Worm (Caenorhabditis elegans) whole organism, L3 larva: ENCODE data around the gene srtx-1.

Source experiments
- R02D3.7 ChIP-seq: fragments of 150-350 bp; optimal IDR thresholded peaks from 2 replicates; lab custom pipeline; 2014; ENCODE audit warnings: missing biosample characterization, missing genetic modification characterization
- aly-2 ChIP-seq: fragments of 150-350 bp; optimal IDR thresholded peaks from 2 replicates; lab custom pipeline; 2014; ENCODE audit warnings: missing biosample characterization, missing genetic modification characterization
- ama-1 ChIP-seq: fragments of 150-350 bp; optimal IDR thresholded peaks from 2 replicates; lab custom pipeline; 2018
- ceh-28 ChIP-seq: fragments of 150-350 bp; optimal IDR thresholded peaks from 2 replicates; lab custom pipeline; 2014; ENCODE audit warnings: missing biosample characterization, missing genetic modification reagents, missing genetic modification characterization
- daf-12 ChIP-seq: fragments of 150-350 bp; optimal IDR thresholded peaks from 2 replicates; lab custom pipeline; 2014; ENCODE audit warnings: missing biosample characterization, missing genetic modification reagents, missing genetic modification characterization
- egl-27 ChIP-seq: sonication (generic microtip); optimal IDR thresholded peaks from 4 replicates; lab custom pipeline; 2017; ENCODE audit warnings: missing biosample characterization, missing genetic modification reagents, missing genetic modification characterization
- egl-5 ChIP-seq: fragments of 150-350 bp; optimal IDR thresholded peaks from 2 replicates; lab custom pipeline; 2017; ENCODE audit warnings: missing biosample characterization, missing genetic modification reagents, missing genetic modification characterization, inconsistent platforms
- elt-1 ChIP-seq: fragments of 150-350 bp; optimal IDR thresholded peaks from 2 replicates; lab custom pipeline; 2014; ENCODE audit warnings: missing biosample characterization, missing genetic modification characterization
- elt-2 ChIP-seq: sonication (generic microtip); optimal IDR thresholded peaks from 2 replicates; lab custom pipeline; 2016; ENCODE audit warnings: missing genetic modification reagents, mild to moderate bottlenecking, missing genetic modification characterization, missing compliant biosample characterization
- eor-1 ChIP-seq, 2 experiments: fragments of 150-350 bp; optimal IDR thresholded peaks; 2 replicates each; lab custom pipeline; 2014 to 2018; ENCODE audit warnings: missing biosample characterization in 2 of 2, missing genetic modification characterization in 2 of 2
- fkh-10 ChIP-seq: sonication (generic microtip); optimal IDR thresholded peaks from 2 replicates; lab custom pipeline; 2017; ENCODE audit warnings: missing biosample characterization, missing genetic modification reagents, missing genetic modification characterization
- fkh-2 ChIP-seq: fragments of 150-350 bp; optimal IDR thresholded peaks from 2 replicates; lab custom pipeline; 2014; ENCODE audit warnings: missing biosample characterization, missing genetic modification reagents, missing genetic modification characterization
- hmg-11 ChIP-seq: sonication (generic microtip); optimal IDR thresholded peaks from 2 replicates; lab custom pipeline; 2016; ENCODE audit warnings: missing genetic modification characterization, missing compliant biosample characterization
- jun-1 ChIP-seq: fragments of 150-350 bp; optimal IDR thresholded peaks from 2 replicates; lab custom pipeline; 2014; ENCODE audit warnings: missing biosample characterization, missing genetic modification reagents, missing genetic modification characterization
- lin-15B ChIP-seq: fragments of 150-350 bp; optimal IDR thresholded peaks from 2 replicates; lab custom pipeline; 2014; ENCODE audit warnings: missing biosample characterization, missing genetic modification characterization
- lin-39 ChIP-seq: fragments of 150-350 bp; optimal IDR thresholded peaks from 2 replicates; lab custom pipeline; 2018; ENCODE audit warnings: missing biosample characterization, missing genetic modification reagents, missing genetic modification characterization
- lsy-12 ChIP-seq: sonication (generic microtip); optimal IDR thresholded peaks from 2 replicates; lab custom pipeline; 2016; ENCODE audit warnings: mild to moderate bottlenecking, missing genetic modification characterization, missing compliant biosample characterization
- mdl-1 ChIP-seq: fragments of 150-350 bp; optimal IDR thresholded peaks from 2 replicates; lab custom pipeline; 2014; ENCODE audit warnings: missing biosample characterization, missing genetic modification characterization
- nfya-1 ChIP-seq: sonication (generic microtip); optimal IDR thresholded peaks from 2 replicates; lab custom pipeline; 2017; ENCODE audit warnings: missing genetic modification characterization, mild to moderate bottlenecking, missing compliant biosample characterization, antibody characterized with exemption, moderate library complexity; ENCODE audit not compliant: insufficient read depth
- nhr-11 ChIP-seq: fragments of 150-350 bp; optimal IDR thresholded peaks from 2 replicates; lab custom pipeline; 2014; ENCODE audit warnings: missing biosample characterization, missing genetic modification characterization
- nhr-12 ChIP-seq: fragments of 150-350 bp; optimal IDR thresholded peaks from 2 replicates; lab custom pipeline; 2014; ENCODE audit warnings: missing biosample characterization, missing genetic modification characterization
- nhr-23 ChIP-seq: fragments of 150-350 bp; optimal IDR thresholded peaks from 2 replicates; lab custom pipeline; 2014; ENCODE audit warnings: missing biosample characterization, missing genetic modification reagents, missing genetic modification characterization
- nhr-237 ChIP-seq: fragments of 150-350 bp; optimal IDR thresholded peaks from 2 replicates; lab custom pipeline; 2014; ENCODE audit warnings: missing biosample characterization, missing genetic modification characterization
- nhr-43 ChIP-seq: sonication (generic microtip); optimal IDR thresholded peaks from 2 replicates; lab custom pipeline; 2016; ENCODE audit warnings: mild to moderate bottlenecking, missing genetic modification characterization, missing compliant biosample characterization; ENCODE audit not compliant: poor library complexity, severe bottlenecking
- nhr-77 ChIP-seq: fragments of 150-350 bp; optimal IDR thresholded peaks from 2 replicates; lab custom pipeline; 2014; ENCODE audit warnings: missing biosample characterization, missing genetic modification characterization
- pha-4 ChIP-seq: fragments of 150-350 bp; optimal IDR thresholded peaks from 2 replicates; lab custom pipeline; 2014; ENCODE audit warnings: missing biosample characterization, missing genetic modification reagents, missing genetic modification characterization
- pqm-1 ChIP-seq: fragments of 150-350 bp; optimal IDR thresholded peaks from 2 replicates; lab custom pipeline; 2017; ENCODE audit warnings: missing biosample characterization, missing genetic modification characterization, inconsistent platforms
- sea-2 ChIP-seq: fragments of 150-350 bp; sonication (generic microtip); optimal IDR thresholded peaks from 4 replicates; lab custom pipeline; 2014; ENCODE audit warnings: missing biosample characterization, missing genetic modification reagents, missing genetic modification characterization
- skn-1 ChIP-seq: fragments of 150-350 bp; optimal IDR thresholded peaks from 2 replicates; lab custom pipeline; 2014; ENCODE audit warnings: missing biosample characterization, missing genetic modification characterization
- snpc-4 ChIP-seq: fragments of 150-350 bp; optimal IDR thresholded peaks from 2 replicates; lab custom pipeline; 2014; ENCODE audit warnings: missing biosample characterization, missing genetic modification characterization
- tbx-2 ChIP-seq: sonication (generic microtip); optimal IDR thresholded peaks from 2 replicates; lab custom pipeline; 2016; ENCODE audit warnings: mild to moderate bottlenecking, missing genetic modification characterization, missing compliant biosample characterization
- unc-62 ChIP-seq: fragments of 150-350 bp; sonication (generic microtip); optimal IDR thresholded peaks from 4 replicates; lab custom pipeline; 2014; ENCODE audit warnings: missing biosample characterization, missing genetic modification reagents, missing genetic modification characterization
- zag-1 ChIP-seq: fragments of 150-350 bp; optimal IDR thresholded peaks from 2 replicates; lab custom pipeline; 2014; ENCODE audit warnings: missing biosample characterization, missing genetic modification characterization
- ztf-11 ChIP-seq: fragments of 150-350 bp; optimal IDR thresholded peaks from 2 replicates; lab custom pipeline; 2014; ENCODE audit warnings: missing biosample characterization, missing genetic modification characterization
- ztf-4 ChIP-seq: fragments of 150-350 bp; optimal IDR thresholded peaks from 2 replicates; lab custom pipeline; 2014; ENCODE audit warnings: missing biosample characterization, missing genetic modification characterization

srtx-1 gene

ce11 chrIV:7391534-7392343 is 29.3 kb upstream of the srtx-1 start:
- TF ChIP-seq ama-1 (lab: Kevin White, UChicago) = peak; percentile 49
- peak; percentile 32 for TF ChIP-seq lin-39 (tag; lab: Kevin White, UChicago)
- TF ChIP-seq jun-1 (tag; lab: Kevin White, UChicago) = no peak
- peak; percentile 49 for TF ChIP-seq pha-4
- TF ChIP-seq nfya-1 (tag; lab: Kevin White, UChicago) = peak; percentile 61
- TF ChIP-seq egl-5 (tag; lab: Kevin White, UChicago) = no peak
- TF ChIP-seq sea-2 = peak; percentile 60
- TF ChIP-seq fkh-10 (GFP tag; lab: Kevin White, UChicago) = peak; percentile 75
- TF ChIP-seq daf-12 (tag; lab: Kevin White, UChicago) = no peak

- TF ChIP-seq pha-4 (peak; percentile 30), tbx-2 (no peak), fkh-2 (tag; lab: Kevin White, UChicago) (no peak), pqm-1 (peak; percentile 83), elt-2 (tag; lab: Kevin White, UChicago) (peak; percentile 87), nfya-1 (tag; lab: Kevin White, UChicago) (no peak), jun-1 (tag; lab: Kevin White, UChicago) (peak; percentile 70)
Observed at ce11 chrIV:7393700-7394099, 27.3 kb upstream of the srtx-1 start, which contains the start of gene pitr-1. Gene pitr-1 (plus strand): TSS chrIV:7394085.

- TF ChIP-seq lsy-12 (tag; lab: Kevin White, UChicago) = peak; percentile 28
- TF ChIP-seq ama-1 (lab: Kevin White, UChicago) = peak; percentile 14
- no peak for TF ChIP-seq tbx-2
Observed at ce11 chrIV:7397507-7397906, 23.5 kb upstream of the srtx-1 start.

- TF ChIP-seq elt-1 (tag; lab: Kevin White, UChicago) (no peak), nhr-77 (tag; lab: Kevin White, UChicago) (no peak), lin-39 (tag; lab: Kevin White, UChicago) (no peak), nfya-1 (tag; lab: Kevin White, UChicago) (peak; percentile 62), sea-2 (no peak), fkh-10 (GFP tag; lab: Kevin White, UChicago) (peak; percentile 19), egl-5 (tag; lab: Kevin White, UChicago) (peak; percentile 41), hmg-11 (tag; lab: Kevin White, UChicago) (peak; percentile 67), elt-2 (tag; lab: Kevin White, UChicago) (no peak), unc-62 (GFP tag; lab: Kevin White, UChicago) (no peak), eor-1 (tag; optimal IDR thresholded peaks at IDR 0.05; lab: Kevin White, UChicago) (no peak), nhr-12 (tag; lab: Kevin White, UChicago) (no peak), ztf-11 (tag; lab: Kevin White, UChicago) (no peak), nhr-23 (tag; lab: Kevin White, UChicago) (no peak), skn-1 (no peak), nhr-43 (no peak)
Observed at ce11 chrIV:7400502-7401118, 20.4 kb upstream of the srtx-1 start.

ce11 chrIV:7402077-7402476 is 18.9 kb upstream of the srtx-1 start:
- TF ChIP-seq hmg-11 (tag; lab: Kevin White, UChicago) (peak; percentile 80), egl-27 (tag; lab: Kevin White, UChicago) (no peak), fkh-2 (tag; lab: Kevin White, UChicago) (no peak), lin-39 (tag; lab: Kevin White, UChicago) (peak; percentile 83), aly-2 (tag; lab: Kevin White, UChicago) (no peak), egl-5 (tag; lab: Kevin White, UChicago) (peak; percentile 71), zag-1 (peak; percentile 22), nhr-237 (tag; lab: Kevin White, UChicago) (no peak), mdl-1 (tag; lab: Kevin White, UChicago) (peak; percentile 5), eor-1 (tag; optimal IDR thresholded peaks at IDR 0.05; lab: Kevin White, UChicago) (no peak), lin-15B (tag; lab: Kevin White, UChicago) (peak; percentile 37), skn-1 (peak; percentile 15), lsy-12 (tag; lab: Kevin White, UChicago) (peak; percentile 48), nhr-43 (no peak), fkh-10 (GFP tag; lab: Kevin White, UChicago) (peak; percentile 76), pha-4 (peak; percentile 41), tbx-2 (peak; percentile 49), nfya-1 (tag; lab: Kevin White, UChicago) (peak; percentile 92), ztf-4 (no peak), R02D3.7 (tag; lab: Kevin White, UChicago) (peak; percentile 25), ceh-28 (tag; lab: Kevin White, UChicago) (peak; percentile 74), snpc-4 (tag; lab: Kevin White, UChicago) (peak; percentile 49), nhr-23 (tag; lab: Kevin White, UChicago) (no peak), nhr-11 (tag; lab: Kevin White, UChicago) (peak; percentile 69)
